Worm (Caenorhabditis elegans) whole organism, L2 larva: ENCODE measurements around the gene gfi-3.
A peak's percentile ranks its signal among the peaks of the same experiment; 100 is the strongest.

Experiments
- C34F6.9 ChIP-seq: fragments of 150-350 bp; optimal IDR thresholded peaks from 2 replicates; lab custom pipeline; 2014; ENCODE audit warnings: missing biosample characterization, missing genetic modification characterization
- F13H6.1 ChIP-seq: sonication (generic microtip); optimal IDR thresholded peaks from 2 replicates; lab custom pipeline; 2016; ENCODE audit warnings: missing genetic modification characterization, missing compliant biosample characterization
- R02D3.7 ChIP-seq: fragments of 150-350 bp; optimal IDR thresholded peaks from 2 replicates; lab custom pipeline; 2014; ENCODE audit warnings: missing biosample characterization, missing genetic modification characterization
- Y55F3AM.14 ChIP-seq: fragments of 200-800 bp; sonication (Bioruptor generic); optimal IDR thresholded peaks from 2 replicates; lab custom pipeline; 2018; ENCODE audit warnings: mild to moderate bottlenecking, missing genetic modification characterization, missing compliant biosample characterization
- alr-1 ChIP-seq: fragments of 150-350 bp; optimal IDR thresholded peaks from 2 replicates; lab custom pipeline; 2014; ENCODE audit warnings: missing biosample characterization, missing genetic modification characterization
- aly-2 ChIP-seq: fragments of 150-350 bp; optimal IDR thresholded peaks from 2 replicates; lab custom pipeline; 2014; ENCODE audit warnings: missing biosample characterization, missing genetic modification characterization
- ama-1 ChIP-seq: fragments of 150-350 bp; optimal IDR thresholded peaks from 2 replicates; lab custom pipeline; 2018; ENCODE audit warnings: inconsistent platforms
- blmp-1 ChIP-seq: sonication (generic microtip); optimal IDR thresholded peaks from 2 replicates; lab custom pipeline; 2017; ENCODE audit warnings: missing genetic modification characterization, mild to moderate bottlenecking, missing compliant biosample characterization, antibody characterized with exemption, moderate library complexity; ENCODE audit not compliant: insufficient read depth
- ceh-16 ChIP-seq: fragments of 150-350 bp; optimal IDR thresholded peaks from 2 replicates; lab custom pipeline; 2014; ENCODE audit warnings: missing biosample characterization, missing genetic modification characterization
- ceh-82 ChIP-seq: fragments of 150-350 bp; optimal IDR thresholded peaks from 2 replicates; lab custom pipeline; 2014; ENCODE audit warnings: missing biosample characterization, missing genetic modification characterization
- crh-2 ChIP-seq: sonication (generic microtip); optimal IDR thresholded peaks from 2 replicates; lab custom pipeline; 2017; ENCODE audit warnings: missing biosample characterization, missing genetic modification characterization
- dmd-4 ChIP-seq: sonication (generic microtip); optimal IDR thresholded peaks from 2 replicates; lab custom pipeline; 2017; ENCODE audit warnings: missing biosample characterization, missing genetic modification characterization
- egl-27 ChIP-seq: sonication (generic microtip); optimal IDR thresholded peaks from 3 replicates; lab custom pipeline; 2017; ENCODE audit warnings: missing biosample characterization, missing genetic modification reagents, missing genetic modification characterization
- elt-1 ChIP-seq: fragments of 150-350 bp; optimal IDR thresholded peaks from 2 replicates; lab custom pipeline; 2014; ENCODE audit warnings: missing biosample characterization, missing genetic modification characterization
- elt-3 ChIP-seq: sonication (generic microtip); optimal IDR thresholded peaks from 2 replicates; lab custom pipeline; 2017; ENCODE audit warnings: missing biosample characterization, missing genetic modification characterization
- fos-1 ChIP-seq: fragments of 150-350 bp; optimal IDR thresholded peaks from 2 replicates; lab custom pipeline; 2014; ENCODE audit warnings: missing biosample characterization, missing genetic modification characterization
- lin-13 ChIP-seq: fragments of 150-350 bp; optimal IDR thresholded peaks from 2 replicates; lab custom pipeline; 2014; ENCODE audit warnings: missing biosample characterization, missing genetic modification reagents, missing genetic modification characterization
- lin-39 ChIP-seq: fragments of 150-350 bp; optimal IDR thresholded peaks from 2 replicates; lab custom pipeline; 2014; ENCODE audit warnings: missing biosample characterization, missing genetic modification reagents, missing genetic modification characterization
- lsy-2 ChIP-seq, 2 experiments: fragments of 150-350 bp in 1 of 2; sonication (generic microtip) in 1 of 2; optimal IDR thresholded peaks; 2 replicates each; lab custom pipeline; 2014 to 2017; ENCODE audit warnings: missing biosample characterization in 2 of 2, missing genetic modification characterization in 2 of 2
- mab-5 ChIP-seq: fragments of 150-350 bp; optimal IDR thresholded peaks from 2 replicates; lab custom pipeline; 2014; ENCODE audit warnings: missing biosample characterization, missing genetic modification characterization
- mbf-1 ChIP-seq: sonication (generic microtip); optimal IDR thresholded peaks from 2 replicates; lab custom pipeline; 2017; ENCODE audit warnings: missing biosample characterization, missing genetic modification characterization
- nhr-11 ChIP-seq: fragments of 150-350 bp; optimal IDR thresholded peaks from 2 replicates; lab custom pipeline; 2014; ENCODE audit warnings: missing biosample characterization, missing genetic modification characterization
- nhr-129 ChIP-seq: fragments of 150-350 bp; optimal IDR thresholded peaks from 2 replicates; lab custom pipeline; 2014; ENCODE audit warnings: missing biosample characterization, missing genetic modification characterization
- nhr-21 ChIP-seq: fragments of 150-350 bp; optimal IDR thresholded peaks from 2 replicates; lab custom pipeline; 2014; ENCODE audit warnings: missing biosample characterization, missing genetic modification characterization
- nhr-25 ChIP-seq: fragments of 150-350 bp; sonication (generic microtip); optimal IDR thresholded peaks from 3 replicates; lab custom pipeline; 2014; ENCODE audit warnings: missing biosample characterization, missing genetic modification characterization
- nhr-6 ChIP-seq: fragments of 150-350 bp; optimal IDR thresholded peaks from 2 replicates; lab custom pipeline; 2014; ENCODE audit warnings: missing biosample characterization, missing genetic modification characterization
- nhr-77 ChIP-seq: fragments of 150-350 bp; optimal IDR thresholded peaks from 2 replicates; lab custom pipeline; 2014; ENCODE audit warnings: missing biosample characterization, missing genetic modification characterization
- peb-1 ChIP-seq: fragments of 150-350 bp; optimal IDR thresholded peaks from 2 replicates; lab custom pipeline; 2014; ENCODE audit warnings: missing biosample characterization, missing genetic modification characterization
- sem-4 ChIP-seq: fragments of 150-350 bp; optimal IDR thresholded peaks from 2 replicates; lab custom pipeline; 2014; ENCODE audit warnings: missing biosample characterization, missing genetic modification reagents, missing genetic modification characterization
- sma-3 ChIP-seq: sonication (generic microtip); optimal IDR thresholded peaks from 2 replicates; lab custom pipeline; 2016; ENCODE audit warnings: missing genetic modification reagents, missing genetic modification characterization, missing compliant biosample characterization
- sma-9 ChIP-seq, 2 experiments: fragments of 150-350 bp in 1 of 2; sonication (generic microtip) in 1 of 2; optimal IDR thresholded peaks; 2 replicates each; lab custom pipeline; 2014 to 2016; ENCODE audit warnings: missing genetic modification characterization in 2 of 2, mild to moderate bottlenecking in 1 of 2, missing biosample characterization in 1 of 2, missing compliant biosample characterization in 1 of 2, missing genetic modification reagents in 1 of 2, moderate library complexity in 1 of 2
- snpc-4 ChIP-seq: fragments of 150-350 bp; optimal IDR thresholded peaks from 2 replicates; lab custom pipeline; 2014; ENCODE audit warnings: missing biosample characterization, missing genetic modification characterization
- unc-55 ChIP-seq: fragments of 150-350 bp; sonication (generic microtip); optimal IDR thresholded peaks from 3 replicates; lab custom pipeline; 2014; ENCODE audit warnings: missing biosample characterization, missing genetic modification reagents, missing genetic modification characterization
- unc-62 ChIP-seq: fragments of 150-350 bp; optimal IDR thresholded peaks from 2 replicates; lab custom pipeline; 2014; ENCODE audit warnings: missing biosample characterization, missing genetic modification reagents, missing genetic modification characterization
- zag-1 ChIP-seq: fragments of 150-350 bp; optimal IDR thresholded peaks from 2 replicates; lab custom pipeline; 2014; ENCODE audit warnings: missing biosample characterization, missing genetic modification characterization
- ztf-1 ChIP-seq: fragments of 200-800 bp; sonication (Bioruptor generic); conservative IDR thresholded peaks from 2 replicates; pipeline ENCODE4 v1.3.6; 2022; ENCODE audit warnings: missing genetic modification characterization, missing compliant biosample characterization
- ztf-4 ChIP-seq: fragments of 150-350 bp; optimal IDR thresholded peaks from 2 replicates; lab custom pipeline; 2014; ENCODE audit warnings: missing biosample characterization, missing genetic modification characterization

gfi-3 gene

DNA sequence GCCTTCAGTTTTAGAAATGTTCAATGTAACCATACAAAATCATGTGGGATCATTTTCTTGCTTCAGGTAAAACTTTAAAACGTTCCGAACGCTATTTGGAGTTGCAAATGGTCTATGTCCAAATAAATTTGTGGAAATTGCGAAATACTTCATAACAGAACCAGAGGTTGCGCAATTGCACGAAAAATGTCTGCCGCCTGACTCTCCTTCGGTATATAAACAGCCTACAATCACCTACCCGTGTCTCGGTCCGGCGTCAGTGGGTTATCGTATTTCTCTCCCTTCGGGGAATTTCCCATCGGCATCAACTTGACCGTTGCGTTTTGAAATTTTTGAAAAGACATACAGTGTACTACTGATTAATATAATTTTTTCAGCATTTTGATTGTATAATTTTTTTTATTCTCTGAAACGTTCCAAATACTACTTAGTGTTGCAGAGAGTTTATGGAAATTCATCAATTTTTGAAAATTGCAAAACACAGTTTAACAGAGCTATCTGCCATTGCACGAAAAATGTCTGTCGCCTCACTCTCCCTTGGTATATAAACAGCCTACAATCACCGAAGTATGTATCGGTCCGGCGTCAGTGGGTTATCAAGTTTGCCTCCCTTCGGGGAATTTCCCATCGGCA lies 3.6 kb upstream of the gfi-3 start (continued):
- TF ChIP-seq lin-13 (GFP tag; lab: Kevin White, UChicago) = peak; percentile 31
- no peak for TF ChIP-seq sem-4 (tag; lab: Kevin White, UChicago)
- TF ChIP-seq snpc-4 (tag; lab: Kevin White, UChicago) = peak; percentile 98
- TF ChIP-seq R02D3.7 = no peak
- TF ChIP-seq mbf-1 (tag; lab: Kevin White, UChicago) = no peak
- TF ChIP-seq F13H6.1 (tag; lab: Kevin White, UChicago) = peak; percentile 40
- no peak for TF ChIP-seq aly-2 (tag; lab: Kevin White, UChicago)
- TF ChIP-seq lin-39 (tag; lab: Kevin White, UChicago) = no peak
- TF ChIP-seq nhr-11 = no peak
- peak; percentile 37 for TF ChIP-seq crh-2
- no peak for TF ChIP-seq C34F6.9 (tag; lab: Kevin White, UChicago)
- TF ChIP-seq lsy-2 (tag; optimal IDR thresholded peaks at IDR 0.05; lab: Kevin White, UChicago) = peak in 1 of 2 experiments; percentile 31
- TF ChIP-seq egl-27 (tag; lab: Kevin White, UChicago) = peak; percentile 26
- peak; percentile 26 for TF ChIP-seq fos-1 (tag; lab: Kevin White, UChicago)
- no peak for TF ChIP-seq alr-1
- TF ChIP-seq ama-1 (lab: Kevin White, UChicago) = no peak
- TF ChIP-seq mab-5 (tag; lab: Kevin White, UChicago) = no peak

DNA sequence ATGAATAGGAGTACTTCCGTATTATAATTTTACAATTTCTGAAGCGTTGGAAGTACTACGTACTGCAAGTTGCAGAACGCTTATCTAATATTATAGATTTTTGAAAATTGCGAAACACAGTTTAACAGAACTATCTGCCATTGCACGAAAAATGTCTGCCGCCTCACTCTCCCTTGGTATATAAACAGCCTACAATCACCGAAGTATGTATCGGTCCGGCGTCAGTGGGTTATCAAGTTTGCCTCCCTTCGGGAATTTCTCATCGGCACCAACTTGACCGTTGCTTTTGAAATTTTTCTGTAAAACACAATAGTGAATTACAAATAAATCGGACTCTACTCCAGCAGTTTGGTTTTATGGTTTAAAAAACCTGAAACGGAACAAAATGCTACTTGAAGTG lies 3.0 kb upstream of the gfi-3 start:
- no peak for TF ChIP-seq nhr-77 (tag; lab: Kevin White, UChicago)
- peak; percentile 17 for TF ChIP-seq sma-3 (GFP tag; lab: Kevin White, UChicago)
- TF ChIP-seq snpc-4 (tag; lab: Kevin White, UChicago) = peak; percentile 93
- TF ChIP-seq dmd-4 = no peak
- TF ChIP-seq blmp-1 = no peak

DNA sequence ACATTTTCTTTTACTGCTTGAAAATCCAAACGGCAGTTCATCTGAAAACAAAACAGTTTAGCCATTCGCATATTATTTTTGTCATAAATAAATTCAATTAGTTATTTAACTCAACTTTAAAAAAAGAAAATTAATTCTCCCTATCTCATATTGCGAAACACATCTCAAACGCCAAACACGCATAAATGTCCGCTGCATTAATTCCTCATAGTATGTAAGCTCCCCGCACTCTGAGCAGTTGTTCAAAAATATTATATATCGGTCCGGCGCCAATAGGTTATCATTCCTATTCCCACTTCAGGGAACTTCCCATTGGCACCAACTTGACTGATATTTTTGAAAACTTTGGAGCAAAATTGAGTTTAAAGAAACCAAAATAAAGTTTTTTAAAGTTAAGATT lies 2.2 kb upstream of the gfi-3 start:
- TF ChIP-seq mbf-1 (tag; lab: Kevin White, UChicago) (no peak), lin-39 (tag; lab: Kevin White, UChicago) (no peak), crh-2 (no peak), snpc-4 (tag; lab: Kevin White, UChicago) (peak; percentile 98), nhr-21 (tag; lab: Kevin White, UChicago) (peak; percentile 20), Y55F3AM.14 (GFP tag; lab: Kevin White, UChicago) (no peak), lsy-2 (tag; optimal IDR thresholded peaks at IDR 0.05; lab: Kevin White, UChicago) (peak; percentile 28 to 54), R02D3.7 (no peak), unc-62 (GFP tag; lab: Kevin White, UChicago) (no peak), nhr-129 (tag; lab: Kevin White, UChicago) (no peak), ama-1 (lab: Kevin White, UChicago) (no peak), F13H6.1 (tag; lab: Kevin White, UChicago) (no peak), lin-13 (GFP tag; lab: Kevin White, UChicago) (peak; percentile 4), ceh-16 (tag; lab: Kevin White, UChicago) (no peak), ztf-1 (no peak), elt-3 (tag; lab: Kevin White, UChicago) (no peak), unc-55 (GFP tag; lab: Kevin White, UChicago) (peak; percentile 88), sma-9 (GFP tag; optimal IDR thresholded peaks at IDR 0.05; lab: Kevin White, UChicago) (peak; percentile 65), sma-9 (tag; optimal IDR thresholded peaks at IDR 0.05; lab: Kevin White, UChicago) (no peak), nhr-6 (tag; lab: Kevin White, UChicago) (peak; percentile 55), blmp-1 (no peak), nhr-25 (tag; lab: Kevin White, UChicago) (no peak), ztf-4 (no peak), peb-1 (no peak), dmd-4 (no peak), elt-1 (tag; lab: Kevin White, UChicago) (no peak), alr-1 (no peak), egl-27 (tag; lab: Kevin White, UChicago) (no peak), C34F6.9 (tag; lab: Kevin White, UChicago) (peak; percentile 49), mab-5 (tag; lab: Kevin White, UChicago) (no peak), zag-1 (tag; lab: Kevin White, UChicago) (no peak), ceh-82 (no peak)
